Fruit fly (Drosophila melanogaster): ENCODE measurements around the gene Itpr.

Gene Itpr

dm6 chr3R:5474551-5474950 lies 42.4 kb upstream of the Itpr start, which contains the start of the genes CG45100, HDAC3 and Hcs (continued):
- TF ChIP-seq CG11695 (GFP tag; IDR thresholded peaks at IDR 0.05) (no peak), tin (GFP tag; optimal IDR thresholded peaks at IDR 0.05) (peak; percentile 51), CG12391 (tag; optimal IDR thresholded peaks at IDR 0.05) (peak; percentile 58), HLH4C (GFP tag; IDR thresholded peaks at IDR 0.05; ENCODE audit: partially characterized antibody) (peak; percentile 80), CG32772 (GFP tag; IDR thresholded peaks at IDR 0.05) (0 out of 2 replicates have a peak, but pooled peaks have one; percentile 19), CG13424 (tag; optimal IDR thresholded peaks at IDR 0.05) (peak; percentile 56), Xrp1 (GFP tag; IDR thresholded peaks at IDR 0.05) (peak; percentile 40), CG34376 (GFP tag; optimal IDR thresholded peaks at IDR 0.05) (peak; percentile 59), zfh2 (GFP tag; optimal IDR thresholded peaks at IDR 0.05) (peak; percentile 72), hb (GFP tag; IDR thresholded peaks at IDR 0.05; ENCODE audit: partially characterized antibody) (peak; percentile 87), HmgZ (tag; optimal IDR thresholded peaks at IDR 0.05) (peak; percentile 39), Opbp (GFP tag; IDR thresholded peaks at IDR 0.05; ENCODE audit: partially characterized antibody) (peak; percentile 85), Side (GFP tag; optimal IDR thresholded peaks at IDR 0.05) (peak; percentile 28), CG12104 (GFP tag; optimal IDR thresholded peaks at IDR 0.05) (peak; percentile 2), sna (GFP tag; IDR thresholded peaks at IDR 0.05; ENCODE audit: partially characterized antibody) (peak; percentile 84), CG3995 (GFP tag; optimal IDR thresholded peaks at IDR 0.05) (peak; percentile 49), tx (GFP tag; optimal IDR thresholded peaks at IDR 0.05) (peak; percentile 33), HLHmδ (GFP tag; optimal IDR thresholded peaks at IDR 0.05) (no peak), seq (GFP tag; IDR thresholded peaks at IDR 0.05) (no peak), zen (tag; optimal IDR thresholded peaks at IDR 0.05) (peak; percentile 73), salm (tag; optimal IDR thresholded peaks at IDR 0.05) (no peak), inv (GFP tag; IDR thresholded peaks at IDR 0.05; ENCODE audit: partially characterized antibody) (peak; percentile 91), CG7271 (tag; optimal IDR thresholded peaks at IDR 0.05) (no peak), CG6683 (GFP tag; optimal IDR thresholded peaks at IDR 0.05) (no peak), CG6654 (GFP tag; optimal IDR thresholded peaks at IDR 0.05) (no peak), CG9932 (GFP tag; IDR thresholded peaks at IDR 0.05) (peak; percentile 86), Adf1 (GFP tag; IDR thresholded peaks at IDR 0.05) (peak; percentile 28; the same call in 1 of the 2 replicates), CG32532 (GFP tag; IDR thresholded peaks at IDR 0.05) (peak; percentile 67), hkb (optimal IDR thresholded peaks at IDR 0.05) (peak; percentile 87), hkb (GFP tag; IDR thresholded peaks at IDR 0.05) (no peak), tna (GFP tag; IDR thresholded peaks at IDR 0.05; ENCODE audit: partially characterized antibody) (peak; percentile 81), GATAe (GFP tag; conservative IDR thresholded peaks at IDR 0.05) (0 out of 2 replicates have a peak, but pooled peaks have one; percentile 34), Antp (GFP tag; optimal IDR thresholded peaks at IDR 0.05) (peak; percentile 46), Tbp (GFP tag; optimal IDR thresholded peaks at IDR 0.05) (peak; percentile 52), CG2712 (tag; optimal IDR thresholded peaks at IDR 0.05) (no peak), ac (GFP tag; optimal IDR thresholded peaks at IDR 0.05) (no peak), CG9876 (GFP tag; optimal IDR thresholded peaks at IDR 0.05) (peak; percentile 52), fd64A (GFP tag; optimal IDR thresholded peaks at IDR 0.05) (no peak), CG10366 (GFP tag; IDR thresholded peaks at IDR 0.05) (peak; percentile 36; the same call in 1 of the 2 replicates), CHES-1-like (GFP tag; optimal IDR thresholded peaks at IDR 0.05) (peak; percentile 77), ash1 (GFP tag; optimal IDR thresholded peaks at IDR 0.05) (no peak), CG14441 (GFP tag; IDR thresholded peaks at IDR 0.05) (peak; percentile 27; the same call in 1 of the 2 replicates), ranshi (GFP tag; IDR thresholded peaks at IDR 0.05) (no peak), bcd (GFP tag; optimal IDR thresholded peaks at IDR 0.05) (no peak), br (optimal IDR thresholded peaks at IDR 0.05) (no peak), Hr51 (GFP tag; optimal IDR thresholded peaks at IDR 0.05) (peak in 1 of 2 experiments; percentile 55), CG4617 (GFP tag; optimal IDR thresholded peaks at IDR 0.05; ENCODE audit: borderline replicate concordance) (peak; percentile 64), prd (optimal IDR thresholded peaks at IDR 0.05) (no peak), prd (GFP tag; IDR thresholded peaks at IDR 0.05) (peak; percentile 53; the same call in 2 of the 3 replicates), pnt (GFP tag; optimal IDR thresholded peaks at IDR 0.05) (peak; percentile 31), Max (GFP tag; optimal IDR thresholded peaks at IDR 0.05) (peak; percentile 53)
